Fruit fly (Drosophila melanogaster) whole organism, embryonic: ENCODE data around the gene CG14105.
A peak's percentile ranks its signal among the peaks of the same experiment; 100 is the strongest.

Experiments used
- CG10267 ChIP-seq: fragments of 200-800 bp; sonication (Bioruptor generic); optimal IDR thresholded peaks from 2 replicates; lab custom pipeline; 2018; ENCODE audit warnings: missing biosample characterization, mild to moderate bottlenecking, missing genetic modification characterization, moderate library complexity
- CG11085 ChIP-seq: fragments of 200-800 bp; sonication (Bioruptor generic); IDR thresholded peaks from 2 replicates; pipeline ENCODE4 v1.3.6; 2022; ENCODE audit warnings: missing biosample characterization, missing genetic modification characterization
- CG13287 ChIP-seq: fragments of 200-800 bp; sonication (Bioruptor generic); IDR thresholded peaks from 2 replicates; pipeline ENCODE4 v1.3.6; 2022; ENCODE audit warnings: missing biosample characterization, missing genetic modification characterization; ENCODE audit not compliant: partially characterized antibody
- CG14860 ChIP-seq: fragments of 200-800 bp; sonication (Bioruptor generic); IDR thresholded peaks from 3 replicates; pipeline ENCODE4 v1.3.6; 2022; ENCODE audit warnings: missing biosample characterization, missing genetic modification characterization; ENCODE audit not compliant: partially characterized antibody
- CG1603 ChIP-seq: fragments of 200-800 bp; sonication (Bioruptor generic); optimal IDR thresholded peaks from 2 replicates; lab custom pipeline; 2019; ENCODE audit warnings: missing biosample characterization, mild to moderate bottlenecking, missing genetic modification characterization, moderate library complexity
- CG17361 ChIP-seq: fragments of 200-800 bp; sonication (Bioruptor generic); IDR thresholded peaks from 3 replicates; pipeline ENCODE4 v1.3.6; 2022; ENCODE audit warnings: missing biosample characterization, missing genetic modification characterization
- CG17829 ChIP-seq: fragments of 200-800 bp; optimal IDR thresholded peaks from 2 replicates; lab custom pipeline; 2019; ENCODE audit warnings: missing biosample characterization, mild to moderate bottlenecking, missing genetic modification characterization, moderate library complexity
- CG18619 ChIP-seq: fragments of 200-800 bp; sonication (Bioruptor generic); optimal IDR thresholded peaks from 3 replicates; lab custom pipeline; 2017; ENCODE audit warnings: missing biosample characterization, mild to moderate bottlenecking, missing genetic modification characterization
- CG2712 ChIP-seq: fragments of 200-800 bp; optimal IDR thresholded peaks from 3 replicates; lab custom pipeline; 2019; ENCODE audit warnings: missing biosample characterization, mild to moderate bottlenecking, missing genetic modification characterization, moderate library complexity
- CG30403 ChIP-seq: fragments of 200-800 bp; sonication (Bioruptor generic); optimal IDR thresholded peaks from 3 replicates; lab custom pipeline; 2016; ENCODE audit warnings: missing biosample characterization, missing genetic modification characterization
- CG4282 ChIP-seq: fragments of 200-800 bp; sonication (Bioruptor generic); optimal IDR thresholded peaks from 2 replicates; lab custom pipeline; 2016; ENCODE audit warnings: missing biosample characterization, missing genetic modification characterization
- CG4617 ChIP-seq: fragments of 200-800 bp; sonication (Bioruptor generic); optimal IDR thresholded peaks from 3 replicates; lab custom pipeline; 2016; ENCODE audit warnings: missing biosample characterization, missing genetic modification characterization, borderline replicate concordance
- CG4854 ChIP-seq: fragments of 200-800 bp; sonication (Bioruptor generic); optimal IDR thresholded peaks from 2 replicates; lab custom pipeline; 2016; ENCODE audit warnings: missing biosample characterization, missing genetic modification characterization, inconsistent platforms
- CG5180 ChIP-seq: fragments of 200-800 bp; sonication (Bioruptor generic); optimal IDR thresholded peaks from 3 replicates; lab custom pipeline; 2017; ENCODE audit warnings: missing biosample characterization, missing genetic modification characterization, mild to moderate bottlenecking, moderate library complexity, missing genetic modification reagents
- CG7786 ChIP-seq: fragments of 200-800 bp; sonication (Bioruptor generic); optimal IDR thresholded peaks from 2 replicates; lab custom pipeline; 2016; ENCODE audit warnings: missing biosample characterization, missing genetic modification characterization
- CG8290 ChIP-seq, 3 experiments: fragments of 200-800 bp; sonication (Bioruptor generic); optimal IDR thresholded peaks; 2 replicates each; lab custom pipeline; 2016 to 2019; ENCODE audit warnings: missing biosample characterization in 3 of 3, missing genetic modification characterization in 3 of 3, mild to moderate bottlenecking in 2 of 3, moderate library complexity in 1 of 3
- CG8478 ChIP-seq: fragments of >200 bp; optimal IDR thresholded peaks from 2 replicates; lab custom pipeline; 2018
- CG9727 ChIP-seq: fragments of 200-800 bp; sonication (Bioruptor generic); optimal IDR thresholded peaks from 3 replicates; lab custom pipeline; 2017; ENCODE audit warnings: missing biosample characterization, mild to moderate bottlenecking, missing genetic modification characterization
- CG9932 ChIP-seq: fragments of 200-800 bp; sonication (Bioruptor generic); IDR thresholded peaks from 2 replicates; pipeline ENCODE4 v1.3.6; 2022; ENCODE audit warnings: missing biosample characterization, missing genetic modification characterization
- Dbx ChIP-seq: fragments of 200-800 bp; sonication (Bioruptor generic); IDR thresholded peaks from 3 replicates; pipeline ENCODE4 v1.3.6; 2022; ENCODE audit warnings: missing biosample characterization, missing genetic modification characterization
- Dip3 ChIP-seq: fragments of 200-800 bp; sonication (Bioruptor generic); optimal IDR thresholded peaks from 3 replicates; lab custom pipeline; 2016; ENCODE audit warnings: missing biosample characterization, missing genetic modification characterization
- Dll ChIP-seq: fragments of 200-800 bp; sonication (Bioruptor generic); IDR thresholded peaks from 4 replicates; pipeline ENCODE4 v1.3.6; 2022; ENCODE audit warnings: missing biosample characterization, missing genetic modification characterization; ENCODE audit not compliant: partially characterized antibody
- Dp ChIP-seq: fragments of 200-800 bp; sonication (Bioruptor generic); optimal IDR thresholded peaks from 2 replicates; lab custom pipeline; 2018; ENCODE audit warnings: missing biosample characterization, mild to moderate bottlenecking, missing genetic modification characterization, moderate library complexity
- E2f2 ChIP-seq: fragments of 200-800 bp; sonication (Bioruptor generic); IDR thresholded peaks from 2 replicates; pipeline ENCODE4 v1.3.6; 2022; ENCODE audit warnings: missing biosample characterization, missing genetic modification characterization
- Eip74EF ChIP-seq, 2 experiments: fragments of 200-800 bp in 1 of 2; fragments of >200 bp in 1 of 2; sonication (Bioruptor generic) in 1 of 2; optimal IDR thresholded peaks; 2 replicates each; lab custom pipeline; 2017 to 2019; ENCODE audit warnings: missing biosample characterization in 2 of 2, missing genetic modification characterization in 2 of 2, mild to moderate bottlenecking in 1 of 2, moderate library complexity in 1 of 2
- Gug ChIP-seq: fragments of 200-800 bp; sonication (Bioruptor generic); IDR thresholded peaks from 4 replicates; pipeline ENCODE4 v1.3.6; 2022; ENCODE audit warnings: missing biosample characterization, missing genetic modification characterization
- HHEX ChIP-seq: fragments of 200-800 bp; sonication (Bioruptor generic); optimal IDR thresholded peaks from 3 replicates; lab custom pipeline; 2017; ENCODE audit warnings: missing biosample characterization, mild to moderate bottlenecking, missing genetic modification characterization, missing genetic modification reagents
- Max ChIP-seq: fragments of 200-800 bp; sonication (Bioruptor generic); optimal IDR thresholded peaks from 2 replicates; lab custom pipeline; 2016; ENCODE audit warnings: missing biosample characterization, mild to moderate bottlenecking, missing genetic modification characterization
- Opbp ChIP-seq: fragments of 200-800 bp; sonication (Bioruptor generic); IDR thresholded peaks from 3 replicates; pipeline ENCODE4 v1.3.6; 2022; ENCODE audit warnings: missing biosample characterization, missing genetic modification characterization; ENCODE audit not compliant: partially characterized antibody
- Scr ChIP-seq: fragments of 200-800 bp; sonication (Bioruptor generic); IDR thresholded peaks from 2 replicates; pipeline ENCODE4 v1.3.6; 2022; ENCODE audit warnings: missing biosample characterization, missing genetic modification characterization; ENCODE audit not compliant: partially characterized antibody
- Sry-δ ChIP-seq: fragments of 200-800 bp; sonication (Bioruptor generic); optimal IDR thresholded peaks from 2 replicates; lab custom pipeline; 2016; ENCODE audit warnings: missing biosample characterization, missing genetic modification characterization
- btn ChIP-seq: fragments of 200-800 bp; sonication (Bioruptor generic); optimal IDR thresholded peaks from 2 replicates; lab custom pipeline; 2016; ENCODE audit warnings: missing biosample characterization, missing genetic modification characterization
- cato ChIP-seq: fragments of 200-800 bp; sonication (Bioruptor generic); optimal IDR thresholded peaks from 2 replicates; lab custom pipeline; 2016; ENCODE audit warnings: missing biosample characterization, missing genetic modification characterization, borderline replicate concordance
- croc ChIP-seq: fragments of 200-800 bp; sonication (Bioruptor generic); conservative IDR thresholded peaks from 3 replicates; pipeline ENCODE4 v1.3.6; 2022; ENCODE audit warnings: missing biosample characterization, missing genetic modification characterization
- gcm ChIP-seq: fragments of 200-800 bp; sonication (Bioruptor generic); optimal IDR thresholded peaks from 2 replicates; lab custom pipeline; 2019; ENCODE audit warnings: missing biosample characterization, mild to moderate bottlenecking, missing genetic modification characterization, moderate library complexity
- gcm2 ChIP-seq: fragments of 200-800 bp; sonication (Bioruptor generic); optimal IDR thresholded peaks from 2 replicates; lab custom pipeline; 2016; ENCODE audit warnings: missing biosample characterization, missing genetic modification characterization
- gfzf ChIP-seq: fragments of 200-800 bp; sonication (Bioruptor generic); optimal IDR thresholded peaks from 2 replicates; lab custom pipeline; 2016; ENCODE audit warnings: missing biosample characterization, mild to moderate bottlenecking, missing genetic modification characterization, moderate library complexity
- insv ChIP-seq, 2 experiments: fragments of 200-800 bp; sonication (Bioruptor generic); optimal IDR thresholded peaks; 3 replicates each; lab custom pipeline; 2016 to 2018; ENCODE audit warnings: missing biosample characterization in 2 of 2, missing genetic modification characterization in 2 of 2
- jigr1 ChIP-seq: fragments of 200-800 bp; sonication (Bioruptor generic); IDR thresholded peaks from 3 replicates; pipeline ENCODE4 v1.3.6; 2022; ENCODE audit warnings: missing biosample characterization, missing genetic modification characterization
- peb ChIP-seq: fragments of 200-800 bp; sonication (Bioruptor generic); IDR thresholded peaks from 2 replicates; pipeline ENCODE4 v1.3.6; 2022; ENCODE audit warnings: missing biosample characterization, missing genetic modification characterization
- phol ChIP-seq: fragments of 200-800 bp; sonication (Bioruptor generic); optimal IDR thresholded peaks from 3 replicates; lab custom pipeline; 2018; ENCODE audit warnings: missing biosample characterization, mild to moderate bottlenecking, missing genetic modification characterization, moderate library complexity
- shn ChIP-seq: fragments of 200-800 bp; sonication (Bioruptor generic); optimal IDR thresholded peaks from 3 replicates; lab custom pipeline; 2016; ENCODE audit warnings: missing biosample characterization, missing genetic modification characterization
- sug ChIP-seq: fragments of 200-800 bp; optimal IDR thresholded peaks from 2 replicates; lab custom pipeline; 2019; ENCODE audit warnings: missing biosample characterization, mild to moderate bottlenecking, missing genetic modification characterization, moderate library complexity
- tna ChIP-seq: fragments of 200-800 bp; sonication (Bioruptor generic); IDR thresholded peaks from 2 replicates; pipeline ENCODE4 v1.3.6; 2022; ENCODE audit warnings: missing biosample characterization, missing genetic modification characterization; ENCODE audit not compliant: partially characterized antibody
- tx ChIP-seq: fragments of 200-800 bp; sonication (Bioruptor generic); optimal IDR thresholded peaks from 2 replicates; lab custom pipeline; 2016; ENCODE audit warnings: missing biosample characterization, missing genetic modification characterization
- unc-4 ChIP-seq: fragments of 200-800 bp; sonication (Bioruptor generic); IDR thresholded peaks from 2 replicates; pipeline ENCODE4 v1.3.6; 2022; ENCODE audit warnings: missing biosample characterization, missing genetic modification characterization; ENCODE audit not compliant: partially characterized antibody
- zen2 ChIP-seq: fragments of 200-800 bp; sonication (Bioruptor generic); IDR thresholded peaks from 3 replicates; pipeline ENCODE4 v1.3.6; 2022; ENCODE audit warnings: missing biosample characterization, missing genetic modification characterization; ENCODE audit not compliant: partially characterized antibody

The CG14105 gene

dm6 chr3L:13412200-13412885 lies 14.1 kb downstream of the CG14105 start, which contains the start of the genes CG10222 and flr (continued):
- TF ChIP-seq CG13287 (GFP tag; lab: Robert Waterston, UW) (peak; percentile 74), cato (GFP tag; lab: Kevin White, UChicago) (no peak), CG7786 (GFP tag; lab: Kevin White, UChicago) (no peak), peb (no peak), croc (GFP tag; lab: Robert Waterston, UW) (no peak), CG14860 (peak; percentile 69), insv (GFP tag; optimal IDR thresholded peaks at IDR 0.05; lab: Kevin White, UChicago) (no peak), CG8290 (GFP tag; optimal IDR thresholded peaks at IDR 0.05; lab: Kevin White, UChicago) (peak; percentile 29), CG8290 (tag; optimal IDR thresholded peaks at IDR 0.05; lab: Kevin White, UChicago) (no peak), CG17361 (peak; percentile 45; the same call in 1 of the 3 replicates), HHEX (GFP tag; lab: Kevin White, UChicago) (no peak), Sry-δ (peak; percentile 86), CG1603 (tag; lab: Kevin White, UChicago) (peak; percentile 7), CG8478 (lab: Kevin White, UChicago) (no peak), Max (GFP tag; lab: Kevin White, UChicago) (peak; percentile 30), Opbp (GFP tag; lab: Robert Waterston, UW) (peak; percentile 74), tna (peak; percentile 22; the same call in 1 of the 2 replicates), sug (tag; lab: Kevin White, UChicago) (peak; percentile 8), E2f2 (peak; percentile 80), Eip74EF (GFP tag; optimal IDR thresholded peaks at IDR 0.05; lab: Kevin White, UChicago) (no peak), unc-4 (GFP tag; lab: Robert Waterston, UW) (peak; percentile 71), jigr1 (GFP tag; lab: Robert Waterston, UW) (peak; percentile 14; the same call in 1 of the 3 replicates), Dip3 (GFP tag; lab: Kevin White, UChicago) (no peak), CG10267 (tag; lab: Kevin White, UChicago) (peak; percentile 42), gfzf (GFP tag; lab: Kevin White, UChicago) (peak; percentile 10), gcm2 (GFP tag; lab: Kevin White, UChicago) (no peak), CG17829 (peak; percentile 40), zen2 (GFP tag; lab: Robert Waterston, UW) (0 out of 3 replicates have a peak, but pooled peaks have one; percentile 10), CG30403 (peak; percentile 32), CG4854 (GFP tag; lab: Kevin White, UChicago) (no peak), Dll (GFP tag; lab: Robert Waterston, UW) (peak; percentile 85), CG9932 (GFP tag; lab: Robert Waterston, UW) (peak; percentile 56), CG18619 (no peak), tx (GFP tag; lab: Kevin White, UChicago) (no peak), gcm (GFP tag; lab: Kevin White, UChicago) (no peak), phol (tag; lab: Kevin White, UChicago) (peak; percentile 36), CG5180 (GFP tag; lab: Kevin White, UChicago) (no peak), CG4282 (GFP tag; lab: Kevin White, UChicago) (no peak), shn (GFP tag; lab: Kevin White, UChicago) (no peak), Dbx (GFP tag; lab: Robert Waterston, UW) (peak; percentile 42; the same call in 1 of the 3 replicates), CG9727 (peak; percentile 17), Scr (GFP tag; lab: Robert Waterston, UW) (peak; percentile 87), Gug (GFP tag; lab: Robert Waterston, UW) (no peak), Dp (peak; percentile 69), btn (no peak), CG4617 (GFP tag; lab: Kevin White, UChicago) (peak; percentile 15), CG11085 (GFP tag; lab: Robert Waterston, UW) (no peak), CG2712 (tag; lab: Kevin White, UChicago) (peak; percentile 13)
